Fruit fly (Drosophila melanogaster) whole organism, wandering third instar larva: ENCODE results near the gene CG4278.

Source experiments
- Abd-B ChIP-seq: fragments of >200 bp; optimal IDR thresholded peaks from 2 replicates; lab custom pipeline; 2017; ENCODE audit warnings: missing biosample characterization, missing genetic modification characterization
- CG32264 ChIP-seq: fragments of 200-800 bp; sonication (Bioruptor generic); optimal IDR thresholded peaks from 2 replicates; lab custom pipeline; 2016; ENCODE audit warnings: missing biosample characterization, missing genetic modification characterization
- CrebA ChIP-seq: fragments of 200-800 bp; sonication (Bioruptor generic); optimal IDR thresholded peaks from 2 replicates; lab custom pipeline; 2016; ENCODE audit warnings: missing biosample characterization, mild to moderate bottlenecking, missing genetic modification characterization, borderline replicate concordance
- Dfd ChIP-seq: fragments of >200 bp; optimal IDR thresholded peaks from 2 replicates; lab custom pipeline; 2017; ENCODE audit warnings: missing biosample characterization, missing genetic modification characterization
- Dif ChIP-seq: fragments of 200-275, 200-300 bp; sonication (Bioruptor generic); optimal IDR thresholded peaks from 2 replicates; lab custom pipeline; 2018; ENCODE audit warnings: missing biosample characterization, missing genetic modification characterization; ENCODE audit not compliant: partially characterized antibody
- HLH106 ChIP-seq: fragments of 200-800 bp; optimal IDR thresholded peaks from 3 replicates; lab custom pipeline; 2019; ENCODE audit warnings: missing biosample characterization, mild to moderate bottlenecking, missing genetic modification characterization, moderate library complexity
- Hr78 ChIP-seq: fragments of >200 bp; optimal IDR thresholded peaks from 2 replicates; lab custom pipeline; 2017; ENCODE audit warnings: missing biosample characterization, missing genetic modification characterization
- Hr83 ChIP-seq: fragments of 200-300 bp; sonication (Bioruptor generic); optimal IDR thresholded peaks from 2 replicates; lab custom pipeline; 2016; ENCODE audit warnings: missing biosample characterization, mild to moderate bottlenecking, missing genetic modification characterization, moderate library complexity; ENCODE audit not compliant: poor library complexity, severe bottlenecking
- Jra ChIP-seq: sonication (Bioruptor generic); optimal IDR thresholded peaks from 2 replicates; lab custom pipeline; 2016; ENCODE audit warnings: missing biosample characterization, missing genetic modification characterization
- Mio ChIP-seq: sonication (Bioruptor generic); optimal IDR thresholded peaks from 2 replicates; lab custom pipeline; 2016; ENCODE audit warnings: missing biosample characterization, missing genetic modification characterization
- Myc ChIP-seq: fragments of >200 bp; optimal IDR thresholded peaks from 2 replicates; lab custom pipeline; 2017
- OdsH ChIP-seq: fragments of 200-800 bp; sonication (Bioruptor generic); optimal IDR thresholded peaks from 2 replicates; lab custom pipeline; 2016; ENCODE audit warnings: missing biosample characterization, mild to moderate bottlenecking, missing genetic modification characterization
- Rel ChIP-seq, 2 experiments: fragments of 200-800 bp; sonication (Bioruptor generic) in 1 of 2; optimal IDR thresholded peaks; 2 replicates in 1 of 2; 3 replicates in 1 of 2; lab custom pipeline; 2016 to 2019; ENCODE audit warnings: mild to moderate bottlenecking in 2 of 2, missing biosample characterization in 2 of 2, missing genetic modification characterization in 2 of 2, moderate library complexity in 1 of 2
- Sp1 ChIP-seq: fragments of 200-800 bp; sonication (Bioruptor generic); optimal IDR thresholded peaks from 3 replicates; lab custom pipeline; 2019; ENCODE audit warnings: missing biosample characterization, mild to moderate bottlenecking, missing genetic modification characterization, moderate library complexity
- br ChIP-seq: fragments of 200-800 bp; sonication (Bioruptor generic); optimal IDR thresholded peaks from 2 replicates; lab custom pipeline; 2016; ENCODE audit warnings: missing biosample characterization, missing genetic modification characterization
- brk ChIP-seq: fragments of 200-800 bp; sonication (Bioruptor generic); optimal IDR thresholded peaks from 2 replicates; lab custom pipeline; 2016; ENCODE audit warnings: missing biosample characterization, mild to moderate bottlenecking, missing genetic modification characterization
- dl ChIP-seq, 2 experiments: fragments of 175-275, 200-275 bp in 1 of 2; fragments of 200-275 bp in 1 of 2; sonication (Bioruptor generic); optimal IDR thresholded peaks; lab custom pipeline; 2018; ENCODE audit warnings: mild to moderate bottlenecking in 2 of 2, missing biosample characterization in 2 of 2, missing genetic modification characterization in 2 of 2, moderate library complexity in 2 of 2; ENCODE audit not compliant: partially characterized antibody in 2 of 2, insufficient read depth in 1 of 2
- dmrt93B ChIP-seq: fragments of 200-800 bp; sonication (Bioruptor generic); optimal IDR thresholded peaks from 2 replicates; lab custom pipeline; 2018; ENCODE audit warnings: missing biosample characterization, mild to moderate bottlenecking, missing genetic modification characterization
- dsf ChIP-seq: sonication (Bioruptor generic); optimal IDR thresholded peaks from 2 replicates; lab custom pipeline; 2016; ENCODE audit warnings: missing biosample characterization, missing genetic modification characterization, borderline replicate concordance
- ey ChIP-seq: fragments of 200-800 bp; sonication (Bioruptor generic); optimal IDR thresholded peaks from 2 replicates; lab custom pipeline; 2016; ENCODE audit warnings: missing biosample characterization, missing genetic modification characterization
- fru ChIP-seq: fragments of 200-800 bp; sonication (Bioruptor generic); optimal IDR thresholded peaks from 3 replicates; lab custom pipeline; 2016; ENCODE audit warnings: missing biosample characterization, mild to moderate bottlenecking, missing genetic modification characterization
- h ChIP-seq: fragments of 200-800 bp; sonication (Bioruptor generic); optimal IDR thresholded peaks from 3 replicates; lab custom pipeline; 2016; ENCODE audit warnings: missing biosample characterization, mild to moderate bottlenecking, missing genetic modification characterization
- jim ChIP-seq: fragments of 175-275, 200-325 bp; sonication (Bioruptor generic); optimal IDR thresholded peaks from 2 replicates; lab custom pipeline; 2016; ENCODE audit warnings: missing biosample characterization, mild to moderate bottlenecking, missing genetic modification characterization
- lola ChIP-seq: fragments of >200 bp; optimal IDR thresholded peaks from 2 replicates; lab custom pipeline; 2017; ENCODE audit warnings: missing biosample characterization, missing genetic modification characterization
- psq ChIP-seq: fragments of 200-800 bp; sonication (Bioruptor generic); optimal IDR thresholded peaks from 3 replicates; lab custom pipeline; 2017; ENCODE audit warnings: missing biosample characterization, mild to moderate bottlenecking, missing genetic modification characterization, moderate library complexity
- sv ChIP-seq: fragments of 200-800 bp; sonication (Bioruptor generic); optimal IDR thresholded peaks from 3 replicates; lab custom pipeline; 2016; ENCODE audit warnings: missing biosample characterization, missing genetic modification characterization
- usp ChIP-seq: fragments of >200 bp; optimal IDR thresholded peaks from 2 replicates; lab custom pipeline; 2017; ENCODE audit warnings: missing biosample characterization, missing genetic modification characterization
- woc ChIP-seq: sonication (Bioruptor generic); optimal IDR thresholded peaks from 2 replicates; lab custom pipeline; 2016; ENCODE audit warnings: missing biosample characterization, mild to moderate bottlenecking, missing genetic modification characterization

Gene CG4278

DNA sequence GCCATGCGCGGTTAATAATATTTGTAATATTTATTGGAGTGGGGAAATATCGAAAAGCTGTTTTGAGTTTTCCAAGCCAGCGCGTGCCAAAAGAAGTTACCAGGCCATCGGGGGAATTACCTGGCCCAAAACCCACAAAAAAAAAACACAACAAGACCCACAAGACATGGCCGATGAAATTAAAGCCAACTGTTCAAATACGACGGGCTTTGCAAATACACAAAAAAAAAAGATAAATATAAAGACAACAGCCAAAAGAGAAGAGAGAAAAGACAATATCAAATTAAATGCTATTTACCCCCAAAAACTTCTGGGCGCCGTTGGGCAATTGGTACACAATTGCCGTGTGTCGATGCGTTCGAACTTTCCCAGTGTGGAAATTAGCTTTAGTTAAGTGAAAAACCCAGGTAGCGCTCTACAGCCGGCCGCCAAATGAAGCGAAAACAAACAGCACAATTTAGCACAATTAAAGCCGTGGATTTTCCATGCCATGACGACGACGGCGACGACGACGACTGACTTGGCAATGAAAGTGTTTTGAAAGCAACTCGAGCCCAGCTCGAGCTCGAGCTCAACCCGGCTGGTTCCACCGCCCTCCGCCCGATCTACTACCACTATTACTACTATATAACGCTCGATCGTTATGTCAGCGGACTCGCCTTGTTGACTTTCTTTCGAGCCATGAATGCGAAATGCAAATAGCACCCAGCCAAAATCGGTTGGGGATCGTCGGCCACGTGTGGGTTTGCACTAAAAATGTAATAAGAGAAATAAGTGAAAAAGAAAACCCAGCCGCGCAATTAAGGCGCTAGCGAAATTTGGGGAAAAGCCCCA, 8.9 kb upstream of the CG4278 start (continued):
- TF ChIP-seq sv (GFP tag; lab: Kevin White, UChicago) = peak; percentile 35
- no peak for TF ChIP-seq lola (GFP tag; lab: Kevin White, UChicago)
- TF ChIP-seq h (GFP tag; lab: Kevin White, UChicago) = peak; percentile 69
- peak; percentile 89 for TF ChIP-seq jim
- no peak for TF ChIP-seq Sp1 (GFP tag; lab: Kevin White, UChicago)

dm6 chr2L:16319743-16320142, 7.1 kb upstream of the CG4278 start:
- TF ChIP-seq ey (no peak), jim (no peak), sv (GFP tag; lab: Kevin White, UChicago) (no peak), Hr83 (peak; percentile 16), Dfd (GFP tag; lab: Kevin White, UChicago) (no peak), dl (GFP tag; optimal IDR thresholded peaks at IDR 0.05; lab: Kevin White, UChicago; ENCODE audit: insufficient read depth in 1 of 2, partially characterized antibody in 2 of 2) (peak in 1 of 2 experiments; percentile 80), CrebA (GFP tag; lab: Kevin White, UChicago) (no peak), Myc (lab: Kevin White, UChicago) (no peak), h (GFP tag; lab: Kevin White, UChicago) (peak; percentile 11), OdsH (GFP tag; lab: Kevin White, UChicago) (no peak), Jra (GFP tag; lab: Kevin White, UChicago) (no peak), br (no peak), Sp1 (GFP tag; lab: Kevin White, UChicago) (no peak), Dif (GFP tag; lab: Kevin White, UChicago) (no peak), Rel (GFP tag; optimal IDR thresholded peaks at IDR 0.05; lab: Kevin White, UChicago) (no peak), Rel (tag; optimal IDR thresholded peaks at IDR 0.05; lab: Kevin White, UChicago) (peak; percentile 99), Hr78 (GFP tag; lab: Kevin White, UChicago) (no peak), dsf (GFP tag; lab: Kevin White, UChicago) (no peak), CG32264 (GFP tag; lab: Kevin White, UChicago) (no peak), psq (GFP tag; lab: Kevin White, UChicago) (no peak), fru (GFP tag; lab: Kevin White, UChicago) (peak; percentile 93), usp (GFP tag; lab: Kevin White, UChicago) (no peak), Abd-B (GFP tag; lab: Kevin White, UChicago) (no peak), brk (GFP tag; lab: Kevin White, UChicago) (no peak), Mio (GFP tag; lab: Kevin White, UChicago) (no peak)

- TF ChIP-seq usp (GFP tag; lab: Kevin White, UChicago) (no peak), Sp1 (GFP tag; lab: Kevin White, UChicago) (no peak), woc (GFP tag; lab: Kevin White, UChicago) (no peak), Myc (lab: Kevin White, UChicago) (no peak)
These were observed 6.4 kb upstream of the CG4278 start for dm6 chr2L:16320428-16320827.

DNA sequence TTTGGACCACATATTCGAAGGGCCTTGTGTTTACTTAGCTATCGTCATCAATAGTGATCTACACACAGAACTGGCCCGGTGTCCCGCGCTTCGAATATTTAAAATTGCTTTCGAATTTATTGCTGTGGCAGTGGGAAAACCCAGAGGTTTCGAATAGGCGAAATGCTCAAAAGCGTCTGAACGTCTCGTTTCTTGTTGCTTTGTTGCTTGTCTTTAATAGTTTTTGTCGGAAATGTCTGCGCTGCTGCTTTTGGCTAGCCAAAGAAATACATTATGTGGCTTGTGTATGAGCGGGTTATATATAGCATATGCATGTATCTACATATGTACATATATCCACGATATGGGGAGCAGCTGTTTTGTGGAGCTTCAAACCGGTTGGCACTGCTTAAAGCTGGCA, 5.7 kb upstream of the CG4278 start:
- TF ChIP-seq woc (GFP tag; lab: Kevin White, UChicago) = no peak
- no peak for TF ChIP-seq ey
- no peak for TF ChIP-seq Dfd (GFP tag; lab: Kevin White, UChicago)
- no peak for TF ChIP-seq Rel (GFP tag; optimal IDR thresholded peaks at IDR 0.05; lab: Kevin White, UChicago)
- TF ChIP-seq Rel (tag; optimal IDR thresholded peaks at IDR 0.05; lab: Kevin White, UChicago) = no peak
- TF ChIP-seq br = no peak
- no peak for TF ChIP-seq dmrt93B (GFP tag; lab: Kevin White, UChicago)
- TF ChIP-seq Jra (GFP tag; lab: Kevin White, UChicago) = no peak
- TF ChIP-seq HLH106 (tag; lab: Kevin White, UChicago) = no peak
- no peak for TF ChIP-seq Mio (GFP tag; lab: Kevin White, UChicago)
- TF ChIP-seq Sp1 (GFP tag; lab: Kevin White, UChicago) = no peak
- no peak for TF ChIP-seq dl (GFP tag; optimal IDR thresholded peaks at IDR 0.05; lab: Kevin White, UChicago; ENCODE audit: insufficient read depth in 1 of 2, partially characterized antibody in 2 of 2)
- TF ChIP-seq jim = no peak
